Worm (Caenorhabditis elegans): Measurements from ENCODE around the gene ndub-5.

ce11 chrII:5730343-5731083, 39.4 kb upstream of the ndub-5 start, which contains the start of the genes C18A3.7 and C18A3.11:
- no peak for TF ChIP-seq unc-62 (GFP tag; optimal IDR thresholded peaks at IDR 0.05)
- TF ChIP-seq nhr-76 (tag; optimal IDR thresholded peaks at IDR 0.05): no peak
- no peak for TF ChIP-seq skn-1 (tag; optimal IDR thresholded peaks at IDR 0.05)
- TF ChIP-seq ceh-8 (GFP tag; optimal IDR thresholded peaks at IDR 0.05): no peak
